Worm (Caenorhabditis elegans) whole organism, L2 larva: ENCODE results near the gene Y53G8AL.4.

Source experiments
- ceh-82 ChIP-seq: fragments of 150-350 bp; optimal IDR thresholded peaks from 2 replicates; lab custom pipeline; 2014; ENCODE audit warnings: missing biosample characterization, missing genetic modification characterization
- egl-27 ChIP-seq: sonication (generic microtip); optimal IDR thresholded peaks from 3 replicates; lab custom pipeline; 2017; ENCODE audit warnings: missing biosample characterization, missing genetic modification reagents, missing genetic modification characterization
- nhr-10 ChIP-seq: sonication (generic microtip); optimal IDR thresholded peaks from 2 replicates; lab custom pipeline; 2017; ENCODE audit warnings: missing biosample characterization, missing genetic modification characterization
- nhr-21 ChIP-seq: fragments of 150-350 bp; optimal IDR thresholded peaks from 2 replicates; lab custom pipeline; 2014; ENCODE audit warnings: missing biosample characterization, missing genetic modification characterization
- nhr-23 ChIP-seq: fragments of 150-350 bp; optimal IDR thresholded peaks from 2 replicates; lab custom pipeline; 2014; ENCODE audit warnings: missing biosample characterization, missing genetic modification reagents, missing genetic modification characterization
- nhr-77 ChIP-seq: fragments of 150-350 bp; optimal IDR thresholded peaks from 2 replicates; lab custom pipeline; 2014; ENCODE audit warnings: missing biosample characterization, missing genetic modification characterization
- skn-1 ChIP-seq: sonication (generic microtip); optimal IDR thresholded peaks from 2 replicates; lab custom pipeline; 2017; ENCODE audit warnings: missing biosample characterization, missing genetic modification characterization
- unc-39 ChIP-seq: fragments of 150-350 bp; optimal IDR thresholded peaks from 2 replicates; lab custom pipeline; 2014; ENCODE audit warnings: missing biosample characterization, missing genetic modification characterization
- zag-1 ChIP-seq: fragments of 150-350 bp; optimal IDR thresholded peaks from 2 replicates; lab custom pipeline; 2014; ENCODE audit warnings: missing biosample characterization, missing genetic modification characterization

DNA sequence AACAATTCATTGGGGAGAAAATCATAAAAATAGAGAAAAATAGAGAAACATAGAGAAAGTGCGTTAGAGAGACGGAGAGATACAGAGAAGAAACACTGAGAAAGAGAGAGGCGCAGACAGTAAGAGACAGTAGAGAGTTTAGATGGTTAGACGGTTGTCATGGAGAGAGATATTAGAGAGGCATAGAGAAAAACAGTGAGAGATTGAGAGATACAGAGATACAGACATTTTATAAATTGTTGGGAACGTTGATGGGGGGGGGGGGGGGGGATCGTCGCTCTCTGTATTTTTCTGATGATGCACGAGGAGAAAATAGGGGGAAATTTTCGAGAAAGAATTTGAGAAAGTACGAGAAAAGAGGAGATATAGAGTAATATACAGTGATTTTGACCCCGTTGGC is 28.9 kb upstream of the Y53G8AL.4 start:
- TF ChIP-seq nhr-10 (tag; lab: Kevin White, UChicago): no peak
- TF ChIP-seq zag-1 (tag; lab: Kevin White, UChicago): no peak
- no peak for TF ChIP-seq nhr-77 (tag; lab: Kevin White, UChicago)
- TF ChIP-seq skn-1 (tag; lab: Kevin White, UChicago): no peak
- TF ChIP-seq unc-39 (tag; lab: Kevin White, UChicago): no peak
- TF ChIP-seq nhr-21 (tag; lab: Kevin White, UChicago): peak; percentile 58
- TF ChIP-seq nhr-23 (tag; lab: Kevin White, UChicago): no peak
- TF ChIP-seq egl-27: peak; percentile 42
- TF ChIP-seq ceh-82 (tag; lab: Kevin White, UChicago): no peak
